Fruit fly (Drosophila melanogaster) whole organism, embryonic: ENCODE results near the gene CG8097.

Experiments used
- Atf-2 ChIP-seq: fragments of 200-800 bp; sonication (Bioruptor generic); optimal IDR thresholded peaks from 2 replicates; lab custom pipeline; 2016; ENCODE audit warnings: missing biosample characterization, missing genetic modification characterization
- BtbVII ChIP-seq: fragments of 200-800 bp; sonication (Bioruptor generic); optimal IDR thresholded peaks from 3 replicates; lab custom pipeline; 2017; ENCODE audit warnings: missing biosample characterization, mild to moderate bottlenecking, missing genetic modification characterization
- C15 ChIP-seq: fragments of 200-800 bp; sonication (Bioruptor generic); IDR thresholded peaks from 3 replicates; pipeline ENCODE4 v1.3.6; 2022; ENCODE audit warnings: missing biosample characterization, missing genetic modification characterization
- CG10209 ChIP-seq: fragments of 200-800 bp; sonication (Bioruptor generic); optimal IDR thresholded peaks from 3 replicates; lab custom pipeline; 2017; ENCODE audit warnings: missing biosample characterization, mild to moderate bottlenecking, missing genetic modification characterization, missing genetic modification reagents
- CG11504 ChIP-seq: fragments of 200-800 bp; sonication (Bioruptor generic); optimal IDR thresholded peaks from 3 replicates; lab custom pipeline; 2019; ENCODE audit warnings: missing biosample characterization, mild to moderate bottlenecking, missing genetic modification characterization, moderate library complexity
- CG13123 ChIP-seq: fragments of 200-800 bp; sonication (Bioruptor generic); optimal IDR thresholded peaks from 2 replicates; lab custom pipeline; 2016; ENCODE audit warnings: missing biosample characterization, missing genetic modification characterization
- CG13287 ChIP-seq: fragments of 200-800 bp; sonication (Bioruptor generic); IDR thresholded peaks from 2 replicates; pipeline ENCODE4 v1.3.6; 2022; ENCODE audit warnings: missing biosample characterization, missing genetic modification characterization; ENCODE audit not compliant: partially characterized antibody
- CG15696 ChIP-seq: fragments of 200-800 bp; sonication (Bioruptor generic); optimal IDR thresholded peaks from 2 replicates; lab custom pipeline; 2019; ENCODE audit warnings: missing biosample characterization, mild to moderate bottlenecking, missing genetic modification characterization, moderate library complexity
- CG17359 ChIP-seq: fragments of 200-800 bp; sonication (Bioruptor generic); optimal IDR thresholded peaks from 3 replicates; lab custom pipeline; 2018; ENCODE audit warnings: missing biosample characterization, mild to moderate bottlenecking, missing genetic modification characterization, moderate library complexity
- CG17912 ChIP-seq: fragments of 200-800 bp; sonication (Bioruptor generic); optimal IDR thresholded peaks from 2 replicates; lab custom pipeline; 2018; ENCODE audit warnings: missing biosample characterization, mild to moderate bottlenecking, missing genetic modification characterization
- CG18764 ChIP-seq: fragments of 200-800 bp; sonication (Bioruptor generic); optimal IDR thresholded peaks from 3 replicates; lab custom pipeline; 2016; ENCODE audit warnings: missing biosample characterization, missing genetic modification characterization
- CG34422 ChIP-seq: fragments of 200-800 bp; sonication (Bioruptor generic); IDR thresholded peaks from 3 replicates; pipeline ENCODE4 v1.3.6; 2022; ENCODE audit warnings: missing biosample characterization, missing genetic modification characterization
- CG3838 ChIP-seq: fragments of 200-800 bp; sonication (Bioruptor generic); optimal IDR thresholded peaks from 3 replicates; lab custom pipeline; 2016; ENCODE audit warnings: missing biosample characterization, missing genetic modification characterization
- CG3847 ChIP-seq: fragments of 200-800 bp; sonication (Bioruptor generic); IDR thresholded peaks from 2 replicates; pipeline ENCODE4 v1.3.6; 2022; ENCODE audit warnings: missing biosample characterization, missing genetic modification characterization
- CG42726 ChIP-seq: fragments of 200-800 bp; sonication (Bioruptor generic); IDR thresholded peaks from 2 replicates; pipeline ENCODE4 v1.3.6; 2022; ENCODE audit warnings: missing biosample characterization, missing genetic modification characterization; ENCODE audit not compliant: partially characterized antibody
- CG6254 ChIP-seq: fragments of 200-800 bp; sonication (Bioruptor generic); optimal IDR thresholded peaks from 3 replicates; lab custom pipeline; 2017; ENCODE audit warnings: mild to moderate bottlenecking, missing biosample characterization, missing genetic modification reagents, missing genetic modification characterization
- CG7372 ChIP-seq: fragments of 200-800 bp; sonication (Bioruptor generic); IDR thresholded peaks from 2 replicates; pipeline ENCODE4 v1.3.6; 2022; ENCODE audit warnings: missing biosample characterization, missing genetic modification characterization
- Dbx ChIP-seq: fragments of 200-800 bp; sonication (Bioruptor generic); IDR thresholded peaks from 3 replicates; pipeline ENCODE4 v1.3.6; 2022; ENCODE audit warnings: missing biosample characterization, missing genetic modification characterization
- E2f1 ChIP-seq: fragments of 200-800 bp; sonication (Bioruptor generic); IDR thresholded peaks from 2 replicates; pipeline ENCODE4 v1.3.6; 2022; ENCODE audit warnings: missing biosample characterization, missing genetic modification characterization
- Gug ChIP-seq: fragments of 200-800 bp; sonication (Bioruptor generic); IDR thresholded peaks from 4 replicates; pipeline ENCODE4 v1.3.6; 2022; ENCODE audit warnings: missing biosample characterization, missing genetic modification characterization
- Hr39 ChIP-seq: fragments of >200 bp; optimal IDR thresholded peaks from 2 replicates; lab custom pipeline; 2017
- Jarid2 ChIP-seq: fragments of 200-800 bp; sonication (Bioruptor generic); optimal IDR thresholded peaks from 3 replicates; lab custom pipeline; 2017; ENCODE audit warnings: mild to moderate bottlenecking, missing biosample characterization, missing genetic modification reagents, missing genetic modification characterization
- MTF-1 ChIP-seq: fragments of 200-800 bp; sonication (Bioruptor generic); optimal IDR thresholded peaks from 2 replicates; lab custom pipeline; 2018; ENCODE audit warnings: missing biosample characterization, mild to moderate bottlenecking, missing genetic modification characterization, borderline replicate concordance
- Nf-YB ChIP-seq: fragments of 200-800 bp; sonication (Bioruptor generic); optimal IDR thresholded peaks from 3 replicates; lab custom pipeline; 2019; ENCODE audit warnings: missing biosample characterization, mild to moderate bottlenecking, missing genetic modification characterization, moderate library complexity
- Oaz ChIP-seq: fragments of 200-800 bp; sonication (Bioruptor generic); IDR thresholded peaks from 2 replicates; pipeline ENCODE4 v1.3.6; 2022; ENCODE audit warnings: missing biosample characterization, missing genetic modification characterization
- Optix ChIP-seq: fragments of 200-800 bp; sonication (Bioruptor generic); IDR thresholded peaks from 3 replicates; pipeline ENCODE4 v1.3.6; 2022; ENCODE audit warnings: missing biosample characterization, missing genetic modification characterization
- Pdp1 ChIP-seq, 2 experiments: fragments of 200-800 bp; sonication (Bioruptor generic); optimal IDR thresholded peaks; 3 replicates each; lab custom pipeline; 2016; ENCODE audit warnings: missing biosample characterization in 2 of 2, missing genetic modification characterization in 2 of 2, mild to moderate bottlenecking in 1 of 2, moderate library complexity in 1 of 2
- Ptx1 ChIP-seq: fragments of 200-800 bp; sonication (Bioruptor generic); IDR thresholded peaks from 2 replicates; pipeline ENCODE4 v1.3.6; 2022; ENCODE audit warnings: missing biosample characterization, missing genetic modification characterization
- Xrp1 ChIP-seq: fragments of 200-800 bp; sonication (Bioruptor generic); IDR thresholded peaks from 2 replicates; pipeline ENCODE4 v1.3.6; 2022; ENCODE audit warnings: missing biosample characterization, missing genetic modification characterization
- amos ChIP-seq: fragments of 200-800 bp; sonication (Bioruptor generic); IDR thresholded peaks from 2 replicates; pipeline ENCODE4 v1.3.6; 2022; ENCODE audit warnings: missing biosample characterization, missing genetic modification characterization; ENCODE audit not compliant: partially characterized antibody
- aop ChIP-seq: fragments of 200-800 bp; sonication (Bioruptor generic); IDR thresholded peaks from 2 replicates; pipeline ENCODE4 v1.3.6; 2022; ENCODE audit warnings: missing biosample characterization, missing genetic modification characterization
- ara ChIP-seq: fragments of 200-800 bp; sonication (Bioruptor generic); IDR thresholded peaks from 2 replicates; pipeline ENCODE4 v1.3.6; 2022; ENCODE audit warnings: missing biosample characterization, missing genetic modification characterization
- bigmax ChIP-seq: fragments of 200-800 bp; sonication (Bioruptor generic); optimal IDR thresholded peaks from 2 replicates; lab custom pipeline; 2018; ENCODE audit warnings: missing biosample characterization, mild to moderate bottlenecking, missing genetic modification characterization
- croc ChIP-seq: fragments of 200-800 bp; sonication (Bioruptor generic); conservative IDR thresholded peaks from 3 replicates; pipeline ENCODE4 v1.3.6; 2022; ENCODE audit warnings: missing biosample characterization, missing genetic modification characterization
- dmrt99B ChIP-seq: fragments of 200-800 bp; sonication (Bioruptor generic); optimal IDR thresholded peaks from 2 replicates; lab custom pipeline; 2018; ENCODE audit warnings: missing biosample characterization, mild to moderate bottlenecking, missing genetic modification characterization, moderate library complexity
- grn ChIP-seq: fragments of 200-800 bp; sonication (Bioruptor generic); optimal IDR thresholded peaks from 3 replicates; lab custom pipeline; 2017; ENCODE audit warnings: missing biosample characterization, missing genetic modification characterization
- h ChIP-seq: fragments of >200 bp; optimal IDR thresholded peaks from 2 replicates; lab custom pipeline; 2017
- lab ChIP-seq: fragments of 200-800 bp; sonication (Bioruptor generic); optimal IDR thresholded peaks from 3 replicates; lab custom pipeline; 2017; ENCODE audit warnings: missing biosample characterization, missing genetic modification characterization, mild to moderate bottlenecking, moderate library complexity, missing genetic modification reagents
- pfk ChIP-seq: fragments of 200-800 bp; sonication (Bioruptor generic); optimal IDR thresholded peaks from 2 replicates; lab custom pipeline; 2018; ENCODE audit warnings: missing biosample characterization, mild to moderate bottlenecking, missing genetic modification characterization, moderate library complexity
- pho ChIP-seq: fragments of 200-800 bp; sonication (Bioruptor generic); optimal IDR thresholded peaks from 2 replicates; lab custom pipeline; 2016; ENCODE audit warnings: missing biosample characterization, missing genetic modification characterization
- phol ChIP-seq: fragments of 200-800 bp; sonication (Bioruptor generic); optimal IDR thresholded peaks from 3 replicates; lab custom pipeline; 2018; ENCODE audit warnings: missing biosample characterization, mild to moderate bottlenecking, missing genetic modification characterization, moderate library complexity
- pnt ChIP-seq: fragments of 200-800 bp; sonication (Bioruptor generic); optimal IDR thresholded peaks from 3 replicates; lab custom pipeline; 2016; ENCODE audit warnings: missing biosample characterization, missing genetic modification characterization
- psq ChIP-seq: fragments of 200-800 bp; sonication (Bioruptor generic); optimal IDR thresholded peaks from 2 replicates; lab custom pipeline; 2017; ENCODE audit warnings: missing biosample characterization, missing genetic modification characterization
- salm ChIP-seq: fragments of 200-800 bp; sonication (Bioruptor generic); optimal IDR thresholded peaks from 2 replicates; lab custom pipeline; 2018; ENCODE audit warnings: missing biosample characterization, mild to moderate bottlenecking, missing genetic modification characterization
- sc ChIP-seq, 3 experiments: fragments of >200 bp in 2 of 3; fragments of 200-800 bp in 1 of 3; sonication (Bioruptor generic) in 1 of 3; optimal IDR thresholded peaks; 2 replicates in 2 of 3; 3 replicates in 1 of 3; lab custom pipeline; 2017; ENCODE audit warnings: mild to moderate bottlenecking in 1 of 3, missing biosample characterization in 1 of 3, missing genetic modification characterization in 1 of 3, missing genetic modification reagents in 1 of 3
- sens ChIP-seq: fragments of 200-800 bp; sonication (Bioruptor generic); peaks from one replicate; lab custom pipeline; 2016; ENCODE audit warnings: missing biosample characterization, missing genetic modification characterization
- sim ChIP-seq: fragments of 200-800 bp; sonication (Bioruptor generic); IDR thresholded peaks from 2 replicates; pipeline ENCODE4 v1.3.6; 2022; ENCODE audit warnings: missing biosample characterization, missing genetic modification characterization
- slou ChIP-seq: fragments of 200-800 bp; sonication (Bioruptor generic); optimal IDR thresholded peaks from 3 replicates; lab custom pipeline; 2016; ENCODE audit warnings: missing biosample characterization, missing genetic modification characterization
- slp2 ChIP-seq: fragments of 200-800 bp; sonication (Bioruptor generic); optimal IDR thresholded peaks from 2 replicates; lab custom pipeline; 2016; ENCODE audit warnings: missing biosample characterization, missing genetic modification characterization
- wdn ChIP-seq: fragments of 200-800 bp; sonication (Bioruptor generic); IDR thresholded peaks from 2 replicates; pipeline ENCODE4 v1.3.6; 2022; ENCODE audit warnings: missing biosample characterization, missing genetic modification characterization
- zfh2 ChIP-seq: fragments of 200-800 bp; sonication (Bioruptor generic); optimal IDR thresholded peaks from 2 replicates; lab custom pipeline; 2016; ENCODE audit warnings: missing biosample characterization, missing genetic modification characterization

Gene CG8097

DNA sequence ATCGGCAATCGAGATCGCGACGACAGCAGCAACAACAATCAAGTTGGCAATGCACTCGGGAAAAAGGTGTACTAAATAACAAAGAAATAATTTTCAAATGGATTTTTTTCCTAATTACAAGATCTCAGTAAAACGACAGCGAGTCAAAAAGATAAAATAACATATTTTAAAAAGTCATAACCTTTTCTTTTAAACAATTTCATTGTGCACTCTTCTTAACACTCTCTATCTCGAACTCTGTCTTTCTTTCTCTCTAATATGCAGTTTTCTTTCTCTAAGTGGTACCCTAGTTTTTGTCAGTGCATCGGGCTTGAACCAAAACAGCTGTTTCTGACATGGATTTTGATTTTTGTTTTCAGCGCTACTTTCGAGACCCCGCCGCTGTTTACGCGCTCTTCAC, 33.9 kb upstream of the CG8097 start (continued):
- TF ChIP-seq C15 (GFP tag; lab: Robert Waterston, UW) (no peak), CG7372 (GFP tag; lab: Robert Waterston, UW) (peak; percentile 79), slp2 (peak; percentile 54), Xrp1 (GFP tag; lab: Robert Waterston, UW) (peak; percentile 66), Gug (GFP tag; lab: Robert Waterston, UW) (peak; percentile 55; the same call in 3 of the 4 replicates), amos (no peak), MTF-1 (GFP tag; lab: Kevin White, UChicago) (no peak), zfh2 (GFP tag; lab: Kevin White, UChicago) (peak; percentile 66), sens (GFP tag; lab: Kevin White, UChicago) (peak; percentile 89), CG3847 (GFP tag; lab: Robert Waterston, UW) (peak; percentile 69), psq (GFP tag; lab: Kevin White, UChicago) (no peak), phol (tag; lab: Kevin White, UChicago) (peak; percentile 85), croc (peak; percentile 50), Atf-2 (GFP tag; lab: Kevin White, UChicago) (peak; percentile 55), BtbVII (peak; percentile 73), CG3838 (GFP tag; lab: Kevin White, UChicago) (peak; percentile 2), pho (GFP tag; lab: Kevin White, UChicago) (peak; percentile 70), ara (no peak), Ptx1 (GFP tag; lab: Robert Waterston, UW) (peak; percentile 85), CG17359 (peak; percentile 76), bigmax (no peak), Dbx (GFP tag; lab: Robert Waterston, UW) (peak; percentile 63), slou (GFP tag; lab: Kevin White, UChicago) (peak; percentile 16), CG6254 (GFP tag; lab: Kevin White, UChicago) (no peak), CG42726 (GFP tag; lab: Robert Waterston, UW) (no peak), lab (GFP tag; lab: Kevin White, UChicago) (peak; percentile 86), grn (no peak), Hr39 (lab: Kevin White, UChicago) (no peak), pnt (GFP tag; lab: Kevin White, UChicago) (peak; percentile 72), CG18764 (GFP tag; lab: Kevin White, UChicago) (peak; percentile 52), CG17912 (GFP tag; lab: Kevin White, UChicago) (no peak), Jarid2 (peak; percentile 45), CG34422 (GFP tag; lab: Robert Waterston, UW) (peak; percentile 72), aop (GFP tag; lab: Robert Waterston, UW) (no peak), Nf-YB (GFP tag; lab: Kevin White, UChicago) (peak; percentile 42), CG15696 (tag; lab: Kevin White, UChicago) (peak; percentile 41), CG10209 (GFP tag; lab: Kevin White, UChicago) (peak; percentile 73), E2f1 (GFP tag; lab: Robert Waterston, UW) (peak; percentile 73), salm (peak; percentile 57), h (no peak), Pdp1 (GFP tag; optimal IDR thresholded peaks at IDR 0.05; lab: Kevin White, UChicago) (peak; percentile 64 to 79), sc (optimal IDR thresholded peaks at IDR 0.05; lab: Kevin White, UChicago) (no peak), sc (GFP tag; optimal IDR thresholded peaks at IDR 0.05; lab: Kevin White, UChicago) (peak; percentile 16), wdn (GFP tag; lab: Robert Waterston, UW) (peak; percentile 60), sim (GFP tag; lab: Robert Waterston, UW) (no peak), Oaz (GFP tag; lab: Robert Waterston, UW) (peak; percentile 63; the same call in 1 of the 2 replicates), CG13287 (GFP tag; lab: Robert Waterston, UW) (no peak), pfk (GFP tag; lab: Kevin White, UChicago) (no peak), CG13123 (peak; percentile 12), CG11504 (tag; lab: Kevin White, UChicago) (peak; percentile 88), Optix (no peak), dmrt99B (peak; percentile 88)
